Worm (Caenorhabditis elegans) whole organism, L4 larva: ENCODE results near the gene cest-4.

ENCODE experiments used
- F26F4.8 ChIP-seq: fragments of 200-800 bp; sonication (Bioruptor generic); conservative IDR thresholded peaks from 2 replicates; pipeline ENCODE4 v1.3.6; 2022; ENCODE audit warnings: missing genetic modification characterization, missing compliant biosample characterization
- F44E2.7 ChIP-seq: fragments of 200-800 bp; sonication (Bioruptor generic); IDR thresholded peaks from 2 replicates; pipeline ENCODE4 v2.1.2; 2022; ENCODE audit warnings: missing genetic modification characterization, missing compliant biosample characterization
- F49E8.2 ChIP-seq: sonication (generic microtip); optimal IDR thresholded peaks from 2 replicates; lab custom pipeline; 2016; ENCODE audit warnings: missing compliant biosample characterization, mild to moderate bottlenecking, missing genetic modification characterization, borderline replicate concordance
- R02D3.7 ChIP-seq: fragments of 150-350 bp; sonication (generic microtip); optimal IDR thresholded peaks from 3 replicates; lab custom pipeline; 2014; ENCODE audit warnings: missing biosample characterization, missing genetic modification characterization
- T26A8.4 ChIP-seq: fragments of 200-800 bp; sonication (Bioruptor generic); IDR thresholded peaks from 2 replicates; pipeline ENCODE4 v1.3.6; 2022; ENCODE audit warnings: missing genetic modification characterization, missing compliant biosample characterization
- Y105C5A.15 ChIP-seq: fragments of 200-800 bp; sonication (Bioruptor generic); IDR thresholded peaks from 2 replicates; pipeline ENCODE4 v1.3.6; 2022; ENCODE audit warnings: missing genetic modification characterization, missing compliant biosample characterization
- Y5F2A.4 ChIP-seq: fragments of 200-800 bp; sonication (Bioruptor generic); optimal IDR thresholded peaks from 2 replicates; lab custom pipeline; 2018; ENCODE audit warnings: mild to moderate bottlenecking, missing genetic modification characterization, missing compliant biosample characterization
- Y75B8A.6 ChIP-seq: fragments of 200-800 bp; sonication (Bioruptor generic); IDR thresholded peaks from 2 replicates; pipeline ENCODE4 v1.3.6; 2022; ENCODE audit warnings: missing genetic modification reagents, missing genetic modification characterization, missing compliant biosample characterization
- ZK546.5 ChIP-seq, 2 experiments: sonication (generic microtip); optimal IDR thresholded peaks; 2 replicates each; lab custom pipeline; 2017; ENCODE audit warnings: missing biosample characterization in 2 of 2, missing genetic modification characterization in 2 of 2
- ceh-20 ChIP-seq: fragments of 200-800 bp; sonication (Bioruptor generic); IDR thresholded peaks from 2 replicates; pipeline ENCODE4 v1.3.6; 2022; ENCODE audit warnings: missing genetic modification reagents, missing genetic modification characterization, missing compliant biosample characterization
- ceh-62 ChIP-seq: sonication (generic microtip); optimal IDR thresholded peaks from 2 replicates; lab custom pipeline; 2017; ENCODE audit warnings: missing biosample characterization, missing genetic modification characterization
- ceh-82 ChIP-seq: sonication (generic microtip); optimal IDR thresholded peaks from 2 replicates; lab custom pipeline; 2017; ENCODE audit warnings: missing biosample characterization, missing genetic modification characterization
- ces-1 ChIP-seq: fragments of 150-350 bp; sonication (generic microtip); optimal IDR thresholded peaks from 4 replicates; lab custom pipeline; 2014; ENCODE audit warnings: missing biosample characterization, missing genetic modification reagents, missing genetic modification characterization
- daf-12 ChIP-seq: fragments of 150-350 bp; optimal IDR thresholded peaks from 2 replicates; lab custom pipeline; 2014; ENCODE audit warnings: missing biosample characterization, missing genetic modification reagents, missing genetic modification characterization
- daf-16 ChIP-seq, 3 experiments: sonication (generic microtip); optimal IDR thresholded peaks; 2 replicates each; lab custom pipeline; 2016 to 2017; ENCODE audit warnings: missing genetic modification characterization in 3 of 3, missing genetic modification reagents in 3 of 3, mild to moderate bottlenecking in 2 of 3, missing compliant biosample characterization in 2 of 3, missing biosample characterization in 1 of 3, moderate library complexity in 1 of 3
- dmd-6 ChIP-seq: fragments of 200-800 bp; sonication (Bioruptor generic); IDR thresholded peaks from 2 replicates; pipeline ENCODE4 v1.3.6; 2022; ENCODE audit warnings: missing genetic modification reagents, missing genetic modification characterization, missing compliant biosample characterization
- dmd-9 ChIP-seq: fragments of 200-800 bp; sonication (Bioruptor generic); IDR thresholded peaks from 2 replicates; pipeline ENCODE4 v1.3.6; 2022; ENCODE audit warnings: missing genetic modification reagents, missing genetic modification characterization, missing compliant biosample characterization
- dve-1 ChIP-seq: sonication (generic microtip); optimal IDR thresholded peaks from 2 replicates; lab custom pipeline; 2017; ENCODE audit warnings: antibody characterized with exemption, mild to moderate bottlenecking, missing genetic modification characterization, missing compliant biosample characterization; ENCODE audit not compliant: insufficient read depth
- egl-27 ChIP-seq: sonication (generic microtip); optimal IDR thresholded peaks from 3 replicates; lab custom pipeline; 2017; ENCODE audit warnings: missing biosample characterization, missing genetic modification reagents, missing genetic modification characterization
- egl-43 ChIP-seq: fragments of 200-800 bp; sonication (Bioruptor generic); IDR thresholded peaks from 2 replicates; pipeline ENCODE4 v1.3.6; 2022; ENCODE audit warnings: missing genetic modification reagents, missing genetic modification characterization, missing compliant biosample characterization
- fos-1 ChIP-seq: fragments of 150-350 bp; optimal IDR thresholded peaks from 2 replicates; lab custom pipeline; 2014; ENCODE audit warnings: missing biosample characterization, missing genetic modification characterization
- jun-1 ChIP-seq: fragments of 150-350 bp; optimal IDR thresholded peaks from 2 replicates; lab custom pipeline; 2014; ENCODE audit warnings: missing biosample characterization, missing genetic modification reagents, missing genetic modification characterization
- lin-13 ChIP-seq: fragments of 150-350 bp; optimal IDR thresholded peaks from 2 replicates; lab custom pipeline; 2014; ENCODE audit warnings: missing biosample characterization, missing genetic modification reagents, missing genetic modification characterization
- lin-29 ChIP-seq: fragments of 200-800 bp; sonication (Bioruptor generic); IDR thresholded peaks from 2 replicates; pipeline ENCODE4 v1.3.6; 2022; ENCODE audit warnings: missing genetic modification reagents, missing genetic modification characterization, missing compliant biosample characterization
- lin-38 ChIP-seq: fragments of 200-800 bp; sonication (Bioruptor generic); IDR thresholded peaks from 2 replicates; pipeline ENCODE4 v1.3.6; 2022; ENCODE audit warnings: missing genetic modification reagents, missing genetic modification characterization, missing compliant biosample characterization
- lin-39 ChIP-seq: fragments of 150-350 bp; optimal IDR thresholded peaks from 2 replicates; lab custom pipeline; 2014; ENCODE audit warnings: missing biosample characterization, missing genetic modification reagents, missing genetic modification characterization
- madf-5 ChIP-seq, 2 experiments: fragments of 200-800 bp; sonication (Bioruptor generic); IDR thresholded peaks; 2 replicates each; pipeline ENCODE4 v1.3.6; 2022; ENCODE audit warnings: missing compliant biosample characterization in 2 of 2, missing genetic modification characterization in 2 of 2
- mdt-29 ChIP-seq: fragments of 200-800 bp; sonication (Bioruptor generic); IDR thresholded peaks from 2 replicates; pipeline ENCODE4 v1.3.6; 2022; ENCODE audit warnings: missing genetic modification reagents, missing genetic modification characterization, missing compliant biosample characterization
- mes-2 ChIP-seq: sonication (generic microtip); optimal IDR thresholded peaks from 2 replicates; lab custom pipeline; 2016; ENCODE audit warnings: missing genotype, mild to moderate bottlenecking, missing genetic modification characterization, missing compliant biosample characterization; ENCODE audit not compliant: poor library complexity, severe bottlenecking
- mxl-2 ChIP-seq: fragments of 200-800 bp; sonication (Bioruptor generic); conservative IDR thresholded peaks from 2 replicates; pipeline ENCODE4 v1.3.6; 2022; ENCODE audit warnings: missing genetic modification reagents, missing genetic modification characterization, missing compliant biosample characterization
- nhr-11 ChIP-seq: fragments of 150-350 bp; optimal IDR thresholded peaks from 2 replicates; lab custom pipeline; 2014; ENCODE audit warnings: missing biosample characterization, missing genetic modification characterization
- nhr-28 ChIP-seq: fragments of 150-350 bp; optimal IDR thresholded peaks from 2 replicates; lab custom pipeline; 2014; ENCODE audit warnings: missing biosample characterization, missing genetic modification characterization
- nhr-42 ChIP-seq: fragments of 200-800 bp; sonication (Bioruptor generic); IDR thresholded peaks from 2 replicates; pipeline ENCODE4 v1.3.6; 2022; ENCODE audit warnings: missing genetic modification characterization, missing compliant biosample characterization
- nhr-76 ChIP-seq: fragments of 150-350 bp; optimal IDR thresholded peaks from 2 replicates; lab custom pipeline; 2014; ENCODE audit warnings: missing biosample characterization, missing genetic modification characterization
- pha-4 ChIP-seq, 2 experiments: fragments of 150-350 bp in 1 of 2; fragments of 200-800 bp in 1 of 2; sonication (Bioruptor generic) in 1 of 2; IDR thresholded peaks in 1 of 2; optimal IDR thresholded peaks in 1 of 2; 2 replicates each; pipeline versions ENCODE4 v1.3.6 to Lab custom; 2014 to 2022; ENCODE audit warnings: missing genetic modification characterization in 2 of 2, missing genetic modification reagents in 2 of 2, missing biosample characterization in 1 of 2, missing compliant biosample characterization in 1 of 2
- rbr-2 ChIP-seq: sonication (generic microtip); optimal IDR thresholded peaks from 2 replicates; lab custom pipeline; 2016; ENCODE audit warnings: missing genotype, missing genetic modification characterization, missing compliant biosample characterization
- snpc-1.2 ChIP-seq: fragments of 200-800 bp; sonication (Bioruptor generic); IDR thresholded peaks from 2 replicates; pipeline ENCODE4 v1.3.6; 2022; ENCODE audit warnings: missing genetic modification reagents, missing genetic modification characterization, missing compliant biosample characterization
- snpc-4 ChIP-seq: fragments of 150-350 bp; optimal IDR thresholded peaks from 2 replicates; lab custom pipeline; 2014; ENCODE audit warnings: missing biosample characterization, missing genetic modification characterization
- tag-97 ChIP-seq: fragments of 200-800 bp; sonication (Bioruptor generic); IDR thresholded peaks from 2 replicates; pipeline ENCODE4 v1.3.6; 2022; ENCODE audit warnings: missing genetic modification characterization, missing compliant biosample characterization
- unc-62 ChIP-seq, 3 experiments: fragments of 150-350 bp in 1 of 3; sonication (generic microtip); optimal IDR thresholded peaks in 2 of 3; peaks in 1 of 3; 1 replicate in 1 of 3; 2 replicates in 2 of 3; lab custom pipeline; 2014 to 2017; ENCODE audit warnings: missing biosample characterization in 3 of 3, missing genetic modification characterization in 3 of 3, missing genetic modification reagents in 3 of 3, missing genotype in 1 of 3
- vab-7 ChIP-seq: fragments of 200-800 bp; sonication (Bioruptor generic); IDR thresholded peaks from 2 replicates; pipeline ENCODE4 v1.3.6; 2022; ENCODE audit warnings: missing genetic modification reagents, missing genetic modification characterization, missing compliant biosample characterization
- ztf-11 ChIP-seq: fragments of 150-350 bp; optimal IDR thresholded peaks from 2 replicates; lab custom pipeline; 2014; ENCODE audit warnings: missing biosample characterization, missing genetic modification characterization
- ztf-7 ChIP-seq: fragments of 150-350 bp; optimal IDR thresholded peaks from 2 replicates; lab custom pipeline; 2014; ENCODE audit warnings: missing biosample characterization, missing genetic modification characterization

The cest-4 gene

ce11 chrIV:6803805-6804344 is 1.7 kb upstream of the cest-4 start (continued):
- TF ChIP-seq nhr-42 (GFP tag; lab: Robert Waterston, UW), result no peak
- no peak for TF ChIP-seq dmd-9 (GFP tag; lab: Robert Waterston, UW)
- TF ChIP-seq lin-38 (GFP tag; lab: Robert Waterston, UW), result no peak
- TF ChIP-seq dmd-6 (GFP tag; lab: Robert Waterston, UW), result no peak; the same call in 1 of the 2 replicates
- TF ChIP-seq nhr-28, result peak; percentile 3
- TF ChIP-seq mxl-2 (GFP tag; lab: Robert Waterston, UW), result no peak
- no peak for TF ChIP-seq ZK546.5 (tag; optimal IDR thresholded peaks at IDR 0.05; lab: Kevin White, UChicago)
- TF ChIP-seq rbr-2 (tag; lab: Kevin White, UChicago), result no peak
- TF ChIP-seq Y5F2A.4, result no peak
- TF ChIP-seq F44E2.7, result no peak
- no peak for TF ChIP-seq ztf-11

DNA sequence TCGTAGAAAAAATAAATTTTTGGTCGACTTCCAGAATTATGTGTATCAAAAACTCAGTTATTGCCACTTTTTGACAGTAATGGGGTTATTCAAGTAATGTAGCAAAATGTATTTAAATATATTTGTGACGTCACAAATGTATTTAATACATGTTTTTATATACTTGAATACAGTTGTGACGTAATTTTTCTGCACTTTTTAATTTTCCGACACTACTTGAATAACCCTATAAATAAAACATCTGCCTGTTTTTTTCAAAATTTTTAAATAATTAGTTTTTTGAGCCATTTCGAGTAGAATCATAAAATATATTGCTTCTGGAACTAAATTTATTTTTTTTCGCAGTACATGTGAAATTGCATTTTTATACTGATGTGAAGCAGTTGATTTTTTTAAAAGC is 1.2 kb upstream of the cest-4 start:
- TF ChIP-seq F49E8.2 (tag; lab: Kevin White, UChicago) (no peak), lin-39 (tag; lab: Kevin White, UChicago) (no peak), F26F4.8 (GFP tag; lab: Robert Waterston, UW) (no peak), daf-12 (no peak), mdt-29 (GFP tag; lab: Robert Waterston, UW) (no peak), ceh-82 (no peak), dve-1 (no peak), lin-13 (GFP tag; lab: Kevin White, UChicago) (no peak), mes-2 (tag; lab: Kevin White, UChicago) (no peak), mxl-2 (GFP tag; lab: Robert Waterston, UW) (no peak), egl-27 (tag; lab: Kevin White, UChicago) (no peak), pha-4 (GFP tag; IDR thresholded peaks at IDR 0.05; lab: Robert Waterston, UW) (no peak), pha-4 (tag; optimal IDR thresholded peaks at IDR 0.05; lab: Kevin White, UChicago) (no peak)
- TF ChIP-seq, all 104 proteins: peak for 0

DNA sequence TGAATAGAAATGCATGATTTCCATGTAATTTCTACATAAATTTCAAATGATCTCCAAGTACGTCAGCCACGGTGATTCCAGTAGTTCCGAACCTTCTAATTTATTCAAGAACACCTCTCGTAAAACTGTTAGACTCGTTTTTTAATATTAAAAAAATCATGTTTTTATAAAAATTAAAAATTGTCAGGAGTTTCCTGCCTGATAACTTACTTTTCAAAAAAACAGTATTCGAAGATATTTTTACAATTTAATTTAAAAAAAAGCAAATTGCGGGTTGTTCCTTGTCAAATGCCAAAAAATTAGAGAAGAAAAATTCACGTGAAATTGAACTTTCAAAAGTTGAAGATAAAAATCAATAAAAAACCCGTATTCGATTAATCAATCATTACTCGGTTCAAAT is 6.6 kb downstream of the cest-4 start, which contains the start of the genes C17H12.3 and C17H12.12:
Gene C17H12.3, minus strand, starts transcription at position 101 of the 400 bp plus-strand sequence.
Gene C17H12.12, plus strand, starts transcription at position 396 of the 400 bp plus-strand sequence.
- TF ChIP-seq vab-7 (no peak), ztf-7 (tag; lab: Kevin White, UChicago) (no peak), egl-43 (no peak), snpc-4 (tag; lab: Kevin White, UChicago) (no peak), lin-38 (GFP tag; lab: Robert Waterston, UW) (no peak), mes-2 (tag; lab: Kevin White, UChicago) (no peak), ceh-62 (tag; lab: Kevin White, UChicago) (no peak), daf-12 (no peak), R02D3.7 (no peak), ceh-82 (no peak)

DNA sequence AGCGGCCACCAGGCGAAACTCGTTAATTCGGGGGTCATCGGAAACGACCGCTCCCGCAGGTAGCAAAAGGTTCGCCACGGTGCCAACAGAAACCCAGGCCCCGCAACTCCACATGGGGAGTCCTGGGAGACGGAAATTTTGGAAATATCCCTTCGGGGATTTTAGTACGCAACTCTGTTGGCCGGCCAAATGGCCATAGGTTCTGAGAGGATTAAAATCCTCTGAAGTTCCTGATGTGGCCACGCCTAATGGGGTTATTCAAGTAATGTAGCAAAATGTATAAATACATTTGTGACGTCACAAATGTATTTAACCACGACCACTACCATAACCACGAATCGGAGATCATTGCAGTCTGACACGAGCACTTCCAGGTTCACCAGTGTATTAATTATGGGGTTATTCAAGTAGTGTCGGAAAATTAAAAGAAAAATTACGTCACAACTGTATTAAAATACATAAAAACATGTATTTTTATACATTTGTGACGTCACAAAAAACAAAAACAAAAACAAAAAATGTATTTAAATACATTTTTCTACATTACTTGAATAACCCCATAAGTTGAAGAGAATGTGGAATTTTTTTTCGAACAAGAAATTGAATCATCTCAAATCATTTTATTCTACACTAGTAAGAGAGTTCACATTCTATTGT is 8.7 kb downstream of the cest-4 start:
- TF ChIP-seq tag-97 (GFP tag; lab: Robert Waterston, UW), result no peak
- TF ChIP-seq egl-43, result no peak
- TF ChIP-seq nhr-76, result no peak
- no peak for TF ChIP-seq ces-1 (GFP tag; lab: Kevin White, UChicago)
- no peak for TF ChIP-seq nhr-42 (GFP tag; lab: Robert Waterston, UW)
- TF ChIP-seq fos-1 (tag; lab: Kevin White, UChicago), result no peak
- TF ChIP-seq ceh-20 (GFP tag; lab: Robert Waterston, UW), result no peak
- peak; percentile 17; the same call in 1 of the 2 replicates for TF ChIP-seq T26A8.4 (GFP tag; lab: Robert Waterston, UW)
- TF ChIP-seq Y5F2A.4, result no peak
- TF ChIP-seq nhr-11 (tag; lab: Kevin White, UChicago), result no peak
- no peak for TF ChIP-seq daf-16 (GFP tag; optimal IDR thresholded peaks at IDR 0.05; lab: Kevin White, UChicago)
- peak; percentile 3 for TF ChIP-seq daf-16 (tag; optimal IDR thresholded peaks at IDR 0.05; lab: Kevin White, UChicago)
- TF ChIP-seq lin-29 (GFP tag; lab: Robert Waterston, UW), result no peak
- no peak for TF ChIP-seq madf-5 (GFP tag; IDR thresholded peaks at IDR 0.05; lab: Robert Waterston, UW)
- no peak for TF ChIP-seq jun-1
- TF ChIP-seq Y75B8A.6 (GFP tag; lab: Robert Waterston, UW), result no peak
- TF ChIP-seq unc-62 (GFP tag; optimal IDR thresholded peaks at IDR 0.05 in 1 of 2; lab: Kevin White, UChicago), result peak in 1 of 2 experiments; percentile 70
- TF ChIP-seq unc-62 (tag; optimal IDR thresholded peaks at IDR 0.05; lab: Kevin White, UChicago), result no peak
- no peak for TF ChIP-seq egl-27 (tag; lab: Kevin White, UChicago)
- no peak for TF ChIP-seq Y105C5A.15 (GFP tag; lab: Robert Waterston, UW)
- peak; percentile 91 for TF ChIP-seq snpc-1.2
